Fruit fly (Drosophila melanogaster): ENCODE results near the gene CG33333.
"Not testable (repeated sequence)": the region's sequence is repeated elsewhere in the genome, so short reads cannot be mapped to it uniquely, and the experiment has no call there.

CG33333 gene

dm6 chr3R:17418459-17418858 is 1.2 kb downstream of the CG33333 start, which contains the start of gene CG42834:
CG42834 (plus strand) TSS chr3R:17418759.
- TF ChIP-seq ttk (optimal IDR thresholded peaks at IDR 0.05) (no peak), insv (optimal IDR thresholded peaks at IDR 0.05) (no peak), Sin3A (optimal IDR thresholded peaks at IDR 0.05) (no peak), Myc (optimal IDR thresholded peaks at IDR 0.05) (no peak), h (optimal IDR thresholded peaks at IDR 0.05) (no peak), psq (optimal IDR thresholded peaks at IDR 0.05) (no peak)

DNA sequence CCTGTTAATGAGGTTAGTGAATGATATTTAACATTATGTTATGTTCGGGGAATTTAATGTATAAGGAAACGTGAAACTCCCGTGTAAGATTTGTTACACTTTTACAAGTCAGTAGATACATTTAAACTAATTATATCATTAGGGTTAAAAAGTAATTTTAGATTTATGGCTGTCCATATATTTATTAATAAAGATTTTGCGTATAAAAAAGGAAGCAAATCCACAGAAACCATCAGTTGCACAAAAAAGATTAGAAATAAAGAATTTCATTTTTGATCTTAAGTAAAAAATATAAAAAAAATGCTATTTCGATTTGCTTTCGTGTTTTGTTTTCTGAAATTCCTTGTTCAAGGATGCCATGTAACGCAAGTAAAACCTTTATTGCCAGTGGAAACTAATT is 3.1 kb downstream of the CG33333 start, which contains the start of gene CG42835:
TSS of gene CG42835 (plus strand) at position 301 of the 400 bp plus-strand sequence.
- TF ChIP-seq insv (optimal IDR thresholded peaks at IDR 0.05), result no peak
- no peak for TF ChIP-seq h (optimal IDR thresholded peaks at IDR 0.05)
- TF ChIP-seq Myc (optimal IDR thresholded peaks at IDR 0.05), result no peak
- no peak for TF ChIP-seq ttk (optimal IDR thresholded peaks at IDR 0.05)
- no peak for TF ChIP-seq Sin3A (optimal IDR thresholded peaks at IDR 0.05)
- TF ChIP-seq psq (optimal IDR thresholded peaks at IDR 0.05), result no peak

DNA sequence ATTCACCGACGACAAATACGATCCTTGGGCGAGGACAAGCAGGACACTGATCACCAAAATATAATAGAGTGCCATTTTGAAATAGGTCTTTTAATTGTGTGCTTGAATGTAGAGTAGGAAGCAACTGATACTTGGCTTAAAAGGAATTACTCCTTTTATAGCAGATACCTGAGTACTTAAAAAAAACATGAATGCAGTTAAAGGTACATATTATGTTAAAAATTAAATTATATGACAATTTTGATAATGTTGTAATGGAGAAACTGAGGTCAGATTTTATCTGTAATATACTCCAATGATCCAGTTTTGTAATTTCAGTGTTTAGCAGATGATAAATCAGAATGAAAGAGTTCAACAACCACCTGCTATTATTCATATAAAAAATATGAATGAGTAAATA is 4.8 kb downstream of the CG33333 start, which contains the start of gene CG14332:
TSS of gene CG14332 (minus strand) at position 101 of the 400 bp plus-strand sequence.
- TF ChIP-seq insv (optimal IDR thresholded peaks at IDR 0.05) (no peak), Myc (optimal IDR thresholded peaks at IDR 0.05) (no peak), Sin3A (optimal IDR thresholded peaks at IDR 0.05) (no peak), h (optimal IDR thresholded peaks at IDR 0.05) (no peak), ttk (optimal IDR thresholded peaks at IDR 0.05) (no peak), psq (optimal IDR thresholded peaks at IDR 0.05) (no peak)

dm6 chr3R:17425417-17425915 is 8.2 kb downstream of the CG33333 start, which contains the start of gene cysu:
cysu (plus strand) TSS chr3R:17425768.
- TF ChIP-seq ttk (optimal IDR thresholded peaks at IDR 0.05) (no peak), psq (optimal IDR thresholded peaks at IDR 0.05) (no peak), Myc (optimal IDR thresholded peaks at IDR 0.05) (no peak), h (optimal IDR thresholded peaks at IDR 0.05) (no peak), insv (optimal IDR thresholded peaks at IDR 0.05) (no peak), Sin3A (optimal IDR thresholded peaks at IDR 0.05) (no peak)

- no peak for TF ChIP-seq h (optimal IDR thresholded peaks at IDR 0.05)
- no peak for TF ChIP-seq Sin3A (optimal IDR thresholded peaks at IDR 0.05)
- TF ChIP-seq insv (optimal IDR thresholded peaks at IDR 0.05), result no peak
- no peak for TF ChIP-seq psq (optimal IDR thresholded peaks at IDR 0.05)
- TF ChIP-seq Myc (optimal IDR thresholded peaks at IDR 0.05), result no peak
Measured at dm6 chr3R:17426265-17426664, 9.0 kb downstream of the CG33333 start.

DNA sequence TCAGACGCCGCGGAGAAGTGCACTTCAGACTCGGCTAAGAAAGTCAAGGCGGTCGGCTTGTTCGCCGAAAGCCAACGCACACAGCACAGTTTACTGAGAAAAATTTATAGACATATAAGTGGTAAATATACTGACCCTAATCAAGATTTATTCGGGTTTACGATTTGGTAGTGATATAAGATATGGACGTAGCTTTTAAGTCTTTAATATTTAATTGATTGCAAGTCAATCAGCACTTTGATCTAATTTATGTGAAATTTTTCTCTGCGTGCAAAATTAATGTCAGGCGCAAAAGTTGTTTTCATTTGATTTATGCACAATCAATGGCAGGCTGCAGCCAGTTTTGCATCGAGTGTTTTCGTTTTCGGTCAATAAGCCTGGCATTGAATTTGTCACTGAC is 13.2 kb downstream of the CG33333 start:
- no peak for TF ChIP-seq psq (optimal IDR thresholded peaks at IDR 0.05)
- TF ChIP-seq h (optimal IDR thresholded peaks at IDR 0.05), result no peak
- TF ChIP-seq Myc (optimal IDR thresholded peaks at IDR 0.05), result no peak
- TF ChIP-seq ttk (optimal IDR thresholded peaks at IDR 0.05), result no peak
- no peak for TF ChIP-seq insv (optimal IDR thresholded peaks at IDR 0.05)
- TF ChIP-seq Sin3A (optimal IDR thresholded peaks at IDR 0.05), result no peak

- TF ChIP-seq h (optimal IDR thresholded peaks at IDR 0.05), result no peak
- TF ChIP-seq psq (optimal IDR thresholded peaks at IDR 0.05), result no peak
- TF ChIP-seq Myc (optimal IDR thresholded peaks at IDR 0.05), result no peak
- no peak for TF ChIP-seq insv (optimal IDR thresholded peaks at IDR 0.05)
- no peak for TF ChIP-seq Sin3A (optimal IDR thresholded peaks at IDR 0.05)
- TF ChIP-seq ttk (optimal IDR thresholded peaks at IDR 0.05), result no peak
Measured at dm6 chr3R:17433117-17433516, 15.8 kb downstream of the CG33333 start.

- TF ChIP-seq Myc (optimal IDR thresholded peaks at IDR 0.05), result no peak
Measured at dm6 chr3R:17434330-17434729, 17.1 kb downstream of the CG33333 start, which contains the start of gene CG44090. CG44090 (minus strand) TSS chr3R:17434430.

dm6 chr3R:17440628-17441027 is 23.4 kb downstream of the CG33333 start, which contains the start of gene CG14331:
CG14331 (minus strand) TSS chr3R:17440728.
- TF ChIP-seq psq (optimal IDR thresholded peaks at IDR 0.05), result no peak
- TF ChIP-seq Sin3A (optimal IDR thresholded peaks at IDR 0.05), result no peak
- TF ChIP-seq ttk (optimal IDR thresholded peaks at IDR 0.05), result no peak
- TF ChIP-seq Myc (optimal IDR thresholded peaks at IDR 0.05), result no peak
- TF ChIP-seq h (optimal IDR thresholded peaks at IDR 0.05), result no peak
- TF ChIP-seq insv (optimal IDR thresholded peaks at IDR 0.05), result no peak

- TF ChIP-seq h (optimal IDR thresholded peaks at IDR 0.05) (no peak), psq (optimal IDR thresholded peaks at IDR 0.05) (no peak)
Measured at dm6 chr3R:17447615-17448014, 30.3 kb downstream of the CG33333 start.

DNA sequence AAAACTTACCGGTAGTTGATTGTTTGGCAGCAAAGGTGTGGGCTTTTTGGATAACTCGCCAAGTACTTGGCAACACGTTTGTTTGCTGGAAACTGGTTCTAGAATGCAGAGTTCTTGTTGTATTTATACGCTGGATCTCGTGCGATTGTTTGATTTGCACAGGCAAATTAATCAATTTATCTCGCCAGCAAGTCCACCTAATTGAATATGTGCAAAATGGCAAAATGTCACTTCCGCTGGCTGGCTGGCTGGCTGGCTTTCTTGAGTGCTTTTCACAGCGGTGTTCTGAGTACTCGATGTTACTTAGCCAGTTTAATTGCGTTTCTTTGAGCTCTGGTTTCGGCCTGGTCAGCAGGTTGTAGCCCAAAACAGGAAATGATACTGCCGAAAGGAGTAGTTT is 31.5 kb downstream of the CG33333 start, which contains the start of gene Eh:
TSS of gene Eh (minus strand) at position 101 of the 400 bp plus-strand sequence.
- TF ChIP-seq h (optimal IDR thresholded peaks at IDR 0.05), result no peak
- TF ChIP-seq ttk (optimal IDR thresholded peaks at IDR 0.05), result no peak
- no peak for TF ChIP-seq psq (optimal IDR thresholded peaks at IDR 0.05)

DNA sequence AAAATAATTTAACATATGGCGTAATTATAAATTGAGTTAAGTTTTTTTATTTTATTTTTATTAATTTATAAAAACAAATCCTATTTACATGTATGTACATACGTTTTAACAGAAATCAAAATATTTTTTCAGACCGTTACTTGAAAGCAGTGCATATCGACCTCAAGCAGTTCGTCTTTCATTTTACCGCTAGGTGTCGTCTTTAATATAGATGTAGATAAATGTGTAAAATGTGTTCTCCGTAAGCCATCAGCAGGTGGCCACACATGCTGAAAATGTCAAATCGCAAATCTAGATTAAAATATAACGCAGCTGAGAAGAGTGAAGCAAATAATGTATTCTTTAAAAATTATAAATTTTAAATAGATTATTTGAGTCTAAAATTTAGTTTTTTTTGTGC is 32.1 kb downstream of the CG33333 start:
- no peak for TF ChIP-seq h (optimal IDR thresholded peaks at IDR 0.05)
- TF ChIP-seq Sin3A (optimal IDR thresholded peaks at IDR 0.05), result no peak
- TF ChIP-seq insv (optimal IDR thresholded peaks at IDR 0.05), result no peak
- TF ChIP-seq ttk (optimal IDR thresholded peaks at IDR 0.05), result no peak
- no peak for TF ChIP-seq psq (optimal IDR thresholded peaks at IDR 0.05)
- TF ChIP-seq Myc (optimal IDR thresholded peaks at IDR 0.05), result no peak

dm6 chr3R:17456676-17457075 is 39.4 kb downstream of the CG33333 start, which contains the start of gene CG14330:
CG14330 (minus strand) TSS chr3R:17456776.
- TF ChIP-seq Sin3A, insv, h (optimal IDR thresholded peaks at IDR 0.05): not testable (repeated sequence)
